Fruit fly (Drosophila melanogaster) whole organism, embryonic: ENCODE results near the gene CG14207.
A peak's percentile ranks its signal among the peaks of the same experiment; 100 is the strongest.

Experiments
- B-H2 ChIP-seq: fragments of 200-800 bp; sonication (Bioruptor generic); optimal IDR thresholded peaks from 2 replicates; lab custom pipeline; 2018; ENCODE audit warnings: missing biosample characterization, mild to moderate bottlenecking, missing genetic modification characterization
- Blimp-1 ChIP-seq: fragments of 200-800 bp; sonication (Bioruptor generic); optimal IDR thresholded peaks from 3 replicates; lab custom pipeline; 2018; ENCODE audit warnings: missing biosample characterization, missing genetic modification characterization, mild to moderate bottlenecking, moderate library complexity, missing genetic modification reagents
- CG11398 ChIP-seq: fragments of 200-800 bp; sonication (Bioruptor generic); optimal IDR thresholded peaks from 2 replicates; lab custom pipeline; 2016; ENCODE audit warnings: missing biosample characterization, missing genetic modification characterization
- CG12236 ChIP-seq: fragments of 200-800 bp; sonication (Bioruptor generic); optimal IDR thresholded peaks from 2 replicates; lab custom pipeline; 2016; ENCODE audit warnings: missing biosample characterization, missing genetic modification characterization
- CG12299 ChIP-seq: fragments of 200-800 bp; sonication (Bioruptor generic); optimal IDR thresholded peaks from 2 replicates; lab custom pipeline; 2018; ENCODE audit warnings: missing biosample characterization, mild to moderate bottlenecking, missing genetic modification characterization
- CG14667 ChIP-seq: fragments of 200-800 bp; sonication (Bioruptor generic); IDR thresholded peaks from 2 replicates; pipeline ENCODE4 v1.3.6; 2022; ENCODE audit warnings: missing biosample characterization, missing genetic modification characterization
- CG14965 ChIP-seq: fragments of 200-800 bp; sonication (Bioruptor generic); optimal IDR thresholded peaks from 2 replicates; lab custom pipeline; 2016; ENCODE audit warnings: missing biosample characterization, missing genetic modification characterization, borderline replicate concordance
- CG15011 ChIP-seq: fragments of 200-800 bp; sonication (Bioruptor generic); optimal IDR thresholded peaks from 3 replicates; lab custom pipeline; 2018; ENCODE audit warnings: missing biosample characterization, mild to moderate bottlenecking, missing genetic modification characterization
- CG1529 ChIP-seq: fragments of 200-800 bp; sonication (Bioruptor generic); optimal IDR thresholded peaks from 3 replicates; lab custom pipeline; 2018; ENCODE audit warnings: missing biosample characterization, missing genetic modification characterization
- CG16813 ChIP-seq: fragments of 200-800 bp; sonication (Bioruptor generic); IDR thresholded peaks from 3 replicates; pipeline ENCODE4 v1.3.6; 2022; ENCODE audit warnings: missing biosample characterization, missing genetic modification characterization; ENCODE audit not compliant: partially characterized antibody
- CG17568 ChIP-seq: fragments of 200-800 bp; sonication (Bioruptor generic); optimal IDR thresholded peaks from 2 replicates; lab custom pipeline; 2018; ENCODE audit warnings: missing biosample characterization, mild to moderate bottlenecking, missing genetic modification characterization, moderate library complexity
- CG17612 ChIP-seq: fragments of 200-800 bp; sonication (Bioruptor generic); IDR thresholded peaks from 2 replicates; pipeline ENCODE4 v1.3.6; 2022; ENCODE audit warnings: missing biosample characterization, missing genetic modification characterization
- CG18599 ChIP-seq: fragments of 200-800 bp; sonication (Bioruptor generic); optimal IDR thresholded peaks from 3 replicates; lab custom pipeline; 2017; ENCODE audit warnings: missing biosample characterization, missing genetic modification characterization, mild to moderate bottlenecking, moderate library complexity, missing genetic modification reagents
- CG2199 ChIP-seq: fragments of 200-800 bp; sonication (Bioruptor generic); IDR thresholded peaks from 3 replicates; pipeline ENCODE4 v1.3.6; 2022; ENCODE audit warnings: missing biosample characterization, missing genetic modification characterization
- CG2875 ChIP-seq: fragments of 200-800 bp; sonication (Bioruptor generic); optimal IDR thresholded peaks from 2 replicates; lab custom pipeline; 2017; ENCODE audit warnings: missing biosample characterization, mild to moderate bottlenecking, missing genetic modification characterization, missing genetic modification reagents
- CG31365 ChIP-seq: fragments of 200-800 bp; sonication (Bioruptor generic); optimal IDR thresholded peaks from 2 replicates; lab custom pipeline; 2018; ENCODE audit warnings: missing biosample characterization, mild to moderate bottlenecking, missing genetic modification characterization
- CG6689 ChIP-seq: fragments of 200-800 bp; sonication (Bioruptor generic); IDR thresholded peaks from 2 replicates; pipeline ENCODE4 v1.3.6; 2022; ENCODE audit warnings: missing biosample characterization, missing genetic modification characterization
- CG8359 ChIP-seq: fragments of 200-800 bp; sonication (Bioruptor generic); optimal IDR thresholded peaks from 2 replicates; lab custom pipeline; 2017; ENCODE audit warnings: missing biosample characterization, mild to moderate bottlenecking, missing genetic modification characterization, borderline replicate concordance
- CrebB ChIP-seq: fragments of 200-800 bp; sonication (Bioruptor generic); optimal IDR thresholded peaks from 3 replicates; lab custom pipeline; 2018; ENCODE audit warnings: missing biosample characterization, mild to moderate bottlenecking, missing genetic modification characterization
- D ChIP-seq, 2 experiments: fragments of 200-800 bp in 1 of 2; fragments of >200 bp in 1 of 2; sonication (Bioruptor generic) in 1 of 2; optimal IDR thresholded peaks; 2 replicates in 1 of 2; 3 replicates in 1 of 2; lab custom pipeline; 2017; ENCODE audit warnings: mild to moderate bottlenecking in 1 of 2, missing biosample characterization in 1 of 2, missing genetic modification characterization in 1 of 2, missing genetic modification reagents in 1 of 2
- Dfd ChIP-seq, 2 experiments: fragments of >200 bp; optimal IDR thresholded peaks; 2 replicates each; lab custom pipeline; 2017; ENCODE audit warnings: missing biosample characterization in 2 of 2, missing genetic modification characterization in 2 of 2
- Dip2 ChIP-seq: fragments of 200-800 bp; sonication (Bioruptor generic); IDR thresholded peaks from 2 replicates; pipeline ENCODE4 v1.3.6; 2022; ENCODE audit warnings: missing biosample characterization, missing genetic modification characterization
- HLH4C ChIP-seq: fragments of 200-800 bp; sonication (Bioruptor generic); IDR thresholded peaks from 3 replicates; pipeline ENCODE4 v1.3.6; 2022; ENCODE audit warnings: missing biosample characterization, missing genetic modification characterization; ENCODE audit not compliant: partially characterized antibody
- HmgD ChIP-seq: fragments of 200-800 bp; sonication (Bioruptor generic); optimal IDR thresholded peaks from 3 replicates; lab custom pipeline; 2016; ENCODE audit warnings: missing biosample characterization, missing genetic modification characterization
- Hr3 ChIP-seq: fragments of 200-800 bp; sonication (Bioruptor generic); optimal IDR thresholded peaks from 3 replicates; lab custom pipeline; 2016; ENCODE audit warnings: missing biosample characterization, missing genetic modification characterization
- Kr ChIP-seq: fragments of 200-800 bp; sonication (Bioruptor generic); optimal IDR thresholded peaks from 2 replicates; lab custom pipeline; 2017; ENCODE audit warnings: missing biosample characterization, mild to moderate bottlenecking, missing genetic modification characterization
- Lim3 ChIP-seq: fragments of 200-800 bp; sonication (Bioruptor generic); IDR thresholded peaks from 2 replicates; pipeline ENCODE4 v1.3.6; 2022; ENCODE audit warnings: missing biosample characterization, missing genetic modification characterization
- Opbp ChIP-seq: fragments of 200-800 bp; sonication (Bioruptor generic); IDR thresholded peaks from 3 replicates; pipeline ENCODE4 v1.3.6; 2022; ENCODE audit warnings: missing biosample characterization, missing genetic modification characterization; ENCODE audit not compliant: partially characterized antibody
- Optix ChIP-seq: fragments of 200-800 bp; sonication (Bioruptor generic); IDR thresholded peaks from 3 replicates; pipeline ENCODE4 v1.3.6; 2022; ENCODE audit warnings: missing biosample characterization, missing genetic modification characterization
- PHDP ChIP-seq: fragments of 200-800 bp; sonication (Bioruptor generic); optimal IDR thresholded peaks from 3 replicates; lab custom pipeline; 2018; ENCODE audit warnings: missing biosample characterization, mild to moderate bottlenecking, missing genetic modification characterization, moderate library complexity
- Rx ChIP-seq: fragments of 200-800 bp; sonication (Bioruptor generic); IDR thresholded peaks from 2 replicates; pipeline ENCODE4 v1.3.6; 2022; ENCODE audit warnings: missing biosample characterization, missing genetic modification characterization
- chinmo ChIP-seq: fragments of 200-800 bp; sonication (Bioruptor generic); IDR thresholded peaks from 4 replicates; pipeline ENCODE4 v1.3.6; 2022; ENCODE audit warnings: missing biosample characterization, missing genetic modification characterization; ENCODE audit not compliant: partially characterized antibody
- ci ChIP-seq: fragments of 200-800 bp; sonication (Bioruptor generic); IDR thresholded peaks from 3 replicates; pipeline ENCODE4 v1.3.6; 2022; ENCODE audit warnings: missing biosample characterization, missing genetic modification characterization
- da ChIP-seq: fragments of 200-800 bp; sonication (Bioruptor generic); optimal IDR thresholded peaks from 2 replicates; lab custom pipeline; 2016; ENCODE audit warnings: missing biosample characterization, missing genetic modification characterization
- disco-r ChIP-seq: fragments of 200-800 bp; sonication (Bioruptor generic); optimal IDR thresholded peaks from 2 replicates; lab custom pipeline; 2016; ENCODE audit warnings: missing biosample characterization, missing genetic modification characterization
- dmrt99B ChIP-seq: fragments of 200-800 bp; sonication (Bioruptor generic); optimal IDR thresholded peaks from 2 replicates; lab custom pipeline; 2018; ENCODE audit warnings: missing biosample characterization, mild to moderate bottlenecking, missing genetic modification characterization, moderate library complexity
- dysf ChIP-seq: fragments of 200-800 bp; sonication (Bioruptor generic); IDR thresholded peaks from 3 replicates; pipeline ENCODE4 v1.3.6; 2022; ENCODE audit warnings: missing biosample characterization, missing genetic modification characterization
- eve ChIP-seq, 2 experiments: fragments of >200 bp; optimal IDR thresholded peaks; 2 replicates each; lab custom pipeline; 2017; ENCODE audit warnings: missing biosample characterization in 2 of 2, missing genetic modification characterization in 2 of 2
- fd102C ChIP-seq: fragments of 200-800 bp; sonication (Bioruptor generic); optimal IDR thresholded peaks from 2 replicates; lab custom pipeline; 2018; ENCODE audit warnings: missing biosample characterization, mild to moderate bottlenecking, missing genetic modification characterization, moderate library complexity
- gem ChIP-seq: fragments of 200-800 bp; sonication (Bioruptor generic); optimal IDR thresholded peaks from 2 replicates; lab custom pipeline; 2019; ENCODE audit warnings: missing biosample characterization, mild to moderate bottlenecking, missing genetic modification characterization, moderate library complexity
- mirr ChIP-seq: fragments of 200-800 bp; sonication (Bioruptor generic); optimal IDR thresholded peaks from 3 replicates; lab custom pipeline; 2018; ENCODE audit warnings: missing biosample characterization, mild to moderate bottlenecking, missing genetic modification characterization
- p53 ChIP-seq: fragments of 200-800 bp; sonication (Bioruptor generic); optimal IDR thresholded peaks from 2 replicates; lab custom pipeline; 2016; ENCODE audit warnings: missing biosample characterization, missing genetic modification characterization
- pita ChIP-seq: fragments of 200-800 bp; sonication (Bioruptor generic); optimal IDR thresholded peaks from 2 replicates; lab custom pipeline; 2017; ENCODE audit warnings: missing biosample characterization, mild to moderate bottlenecking, missing genetic modification characterization
- prd ChIP-seq, 3 experiments: fragments of >200 bp in 2 of 3; fragments of 200-800 bp in 1 of 3; sonication (Bioruptor generic) in 1 of 3; optimal IDR thresholded peaks in 2 of 3; IDR thresholded peaks in 1 of 3; 2 replicates in 2 of 3; 3 replicates in 1 of 3; pipeline versions ENCODE4 v1.3.6 to Lab custom; 2017 to 2022; ENCODE audit warnings: missing biosample characterization in 1 of 3, missing genetic modification characterization in 1 of 3
- pum ChIP-seq: fragments of 200-800 bp; sonication (Bioruptor generic); optimal IDR thresholded peaks from 2 replicates; lab custom pipeline; 2016; ENCODE audit warnings: missing biosample characterization, missing genetic modification characterization
- ranshi ChIP-seq: fragments of 200-800 bp; sonication (Bioruptor generic); IDR thresholded peaks from 2 replicates; pipeline ENCODE4 v1.3.6; 2022; ENCODE audit warnings: missing biosample characterization, missing genetic modification characterization
- sc ChIP-seq, 3 experiments: fragments of >200 bp in 2 of 3; fragments of 200-800 bp in 1 of 3; sonication (Bioruptor generic) in 1 of 3; optimal IDR thresholded peaks; 2 replicates in 2 of 3; 3 replicates in 1 of 3; lab custom pipeline; 2017; ENCODE audit warnings: mild to moderate bottlenecking in 1 of 3, missing biosample characterization in 1 of 3, missing genetic modification characterization in 1 of 3, missing genetic modification reagents in 1 of 3
- trh ChIP-seq: fragments of 200-800 bp; sonication (Bioruptor generic); optimal IDR thresholded peaks from 2 replicates; lab custom pipeline; 2016; ENCODE audit warnings: missing biosample characterization, missing genetic modification characterization

Gene CG14207

dm6 chrX:19642819-19643504, 38.0 kb downstream of the CG14207 start, which contains the start of the genes CG12237 and Sec61gamma (continued):
- TF ChIP-seq chinmo (GFP tag; lab: Robert Waterston, UW) = no peak
- no peak for TF ChIP-seq CG2875 (GFP tag; lab: Kevin White, UChicago)
- no peak for TF ChIP-seq CG11398 (GFP tag; lab: Kevin White, UChicago)
- TF ChIP-seq Opbp = no peak; the same call in 2 of the 3 replicates
- peak; percentile 74 for TF ChIP-seq ci (GFP tag; lab: Robert Waterston, UW)
- TF ChIP-seq Rx (GFP tag; lab: Robert Waterston, UW) = no peak
- no peak for TF ChIP-seq ranshi (GFP tag; lab: Robert Waterston, UW)
- TF ChIP-seq Lim3 (GFP tag; lab: Robert Waterston, UW) = no peak
- no peak for TF ChIP-seq Optix (GFP tag; lab: Robert Waterston, UW)
- TF ChIP-seq pum (GFP tag; lab: Kevin White, UChicago) = no peak
- no peak for TF ChIP-seq CG14965 (GFP tag; lab: Kevin White, UChicago)
- no peak for TF ChIP-seq CG16813 (GFP tag; lab: Robert Waterston, UW)
- TF ChIP-seq HLH4C (GFP tag; lab: Robert Waterston, UW) = no peak
- no peak for TF ChIP-seq CG12299
- TF ChIP-seq pita (GFP tag; lab: Kevin White, UChicago) = no peak
- no peak for TF ChIP-seq CG6689 (GFP tag; lab: Robert Waterston, UW)
- TF ChIP-seq CG17612 = no peak
- no peak for TF ChIP-seq Kr (GFP tag; lab: Kevin White, UChicago)
- TF ChIP-seq CG18599 = no peak
- TF ChIP-seq PHDP (tag; lab: Kevin White, UChicago) = no peak
- 0 out of 3 replicates have a peak, but pooled peaks have one; percentile 50 for TF ChIP-seq dysf (GFP tag; lab: Robert Waterston, UW)
- TF ChIP-seq CG8359 (GFP tag; lab: Kevin White, UChicago) = no peak
- TF ChIP-seq CG2199 (GFP tag; lab: Robert Waterston, UW) = no peak
- TF ChIP-seq HmgD (GFP tag; lab: Kevin White, UChicago) = peak; percentile 13
- TF ChIP-seq Blimp-1 (GFP tag; lab: Kevin White, UChicago) = no peak
- no peak for TF ChIP-seq trh (GFP tag; lab: Kevin White, UChicago)
- no peak for TF ChIP-seq CG31365 (tag; lab: Kevin White, UChicago)
- peak; percentile 26 for TF ChIP-seq mirr (GFP tag; lab: Kevin White, UChicago)
- no peak for TF ChIP-seq CG12236
- TF ChIP-seq Dip2 (GFP tag; lab: Robert Waterston, UW) = no peak
- no peak for TF ChIP-seq CG14667 (GFP tag; lab: Robert Waterston, UW)
- TF ChIP-seq sc (optimal IDR thresholded peaks at IDR 0.05; lab: Kevin White, UChicago) = no peak
- TF ChIP-seq sc (GFP tag; optimal IDR thresholded peaks at IDR 0.05; lab: Kevin White, UChicago) = no peak
- peak; percentile 44 for TF ChIP-seq B-H2 (GFP tag; lab: Kevin White, UChicago)
- TF ChIP-seq prd (optimal IDR thresholded peaks at IDR 0.05; lab: Kevin White, UChicago) = no peak
- no peak for TF ChIP-seq prd (GFP tag; IDR thresholded peaks at IDR 0.05; lab: Robert Waterston, UW)
- TF ChIP-seq CG15011 (GFP tag; lab: Kevin White, UChicago) = no peak
- TF ChIP-seq eve (GFP tag; optimal IDR thresholded peaks at IDR 0.05; lab: Kevin White, UChicago) = no peak
- TF ChIP-seq p53 = peak; percentile 44
- TF ChIP-seq CG1529 (GFP tag; lab: Kevin White, UChicago) = no peak
- no peak for TF ChIP-seq CG17568 (GFP tag; lab: Kevin White, UChicago)
- no peak for TF ChIP-seq dmrt99B (tag; lab: Kevin White, UChicago)
- TF ChIP-seq gem (tag; lab: Kevin White, UChicago) = no peak
- no peak for TF ChIP-seq Dfd (GFP tag; optimal IDR thresholded peaks at IDR 0.05; lab: Kevin White, UChicago)
- no peak for TF ChIP-seq D (optimal IDR thresholded peaks at IDR 0.05; lab: Kevin White, UChicago)
- TF ChIP-seq D (GFP tag; optimal IDR thresholded peaks at IDR 0.05; lab: Kevin White, UChicago) = no peak
- no peak for TF ChIP-seq Hr3
- no peak for TF ChIP-seq fd102C (GFP tag; lab: Kevin White, UChicago)
- TF ChIP-seq da (GFP tag; lab: Kevin White, UChicago) = no peak
- peak; percentile 0 for TF ChIP-seq CrebB (tag; lab: Kevin White, UChicago)
- TF ChIP-seq disco-r = no peak
